Worm (Caenorhabditis elegans) whole organism, L3 larva: Measurements from ENCODE around the gene acs-14.

ENCODE experiments used
- R02D3.7 ChIP-seq: fragments of 150-350 bp; optimal IDR thresholded peaks from 2 replicates; lab custom pipeline; 2014; ENCODE audit warnings: missing biosample characterization, missing genetic modification characterization
- ZK546.5 ChIP-seq: sonication (generic microtip); optimal IDR thresholded peaks from 2 replicates; lab custom pipeline; 2017; ENCODE audit warnings: missing biosample characterization, missing genetic modification characterization
- ama-1 ChIP-seq: fragments of 150-350 bp; optimal IDR thresholded peaks from 2 replicates; lab custom pipeline; 2018
- ceh-28 ChIP-seq: fragments of 150-350 bp; optimal IDR thresholded peaks from 2 replicates; lab custom pipeline; 2014; ENCODE audit warnings: missing biosample characterization, missing genetic modification reagents, missing genetic modification characterization
- ceh-9 ChIP-seq: sonication (generic microtip); optimal IDR thresholded peaks from 2 replicates; lab custom pipeline; 2018; ENCODE audit warnings: missing biosample characterization, missing genetic modification characterization
- daf-12 ChIP-seq: fragments of 150-350 bp; optimal IDR thresholded peaks from 2 replicates; lab custom pipeline; 2014; ENCODE audit warnings: missing biosample characterization, missing genetic modification reagents, missing genetic modification characterization
- egl-27 ChIP-seq: sonication (generic microtip); optimal IDR thresholded peaks from 4 replicates; lab custom pipeline; 2017; ENCODE audit warnings: missing biosample characterization, missing genetic modification reagents, missing genetic modification characterization
- elt-1 ChIP-seq: fragments of 150-350 bp; optimal IDR thresholded peaks from 2 replicates; lab custom pipeline; 2014; ENCODE audit warnings: missing biosample characterization, missing genetic modification characterization
- elt-2 ChIP-seq: sonication (generic microtip); optimal IDR thresholded peaks from 2 replicates; lab custom pipeline; 2016; ENCODE audit warnings: missing genetic modification reagents, mild to moderate bottlenecking, missing genetic modification characterization, missing compliant biosample characterization
- eor-1 ChIP-seq, 2 experiments: fragments of 150-350 bp; optimal IDR thresholded peaks; 2 replicates each; lab custom pipeline; 2014 to 2018; ENCODE audit warnings: missing biosample characterization in 2 of 2, missing genetic modification characterization in 2 of 2
- fkh-10 ChIP-seq: sonication (generic microtip); optimal IDR thresholded peaks from 2 replicates; lab custom pipeline; 2017; ENCODE audit warnings: missing biosample characterization, missing genetic modification reagents, missing genetic modification characterization
- fkh-2 ChIP-seq: fragments of 150-350 bp; optimal IDR thresholded peaks from 2 replicates; lab custom pipeline; 2014; ENCODE audit warnings: missing biosample characterization, missing genetic modification reagents, missing genetic modification characterization
- fos-1 ChIP-seq: fragments of 150-350 bp; optimal IDR thresholded peaks from 2 replicates; lab custom pipeline; 2014; ENCODE audit warnings: missing biosample characterization, missing genetic modification characterization
- jun-1 ChIP-seq: fragments of 150-350 bp; optimal IDR thresholded peaks from 2 replicates; lab custom pipeline; 2014; ENCODE audit warnings: missing biosample characterization, missing genetic modification reagents, missing genetic modification characterization
- lin-15B ChIP-seq: fragments of 150-350 bp; optimal IDR thresholded peaks from 2 replicates; lab custom pipeline; 2014; ENCODE audit warnings: missing biosample characterization, missing genetic modification characterization
- lin-39 ChIP-seq: fragments of 150-350 bp; optimal IDR thresholded peaks from 2 replicates; lab custom pipeline; 2018; ENCODE audit warnings: missing biosample characterization, missing genetic modification reagents, missing genetic modification characterization
- lsy-12 ChIP-seq: sonication (generic microtip); optimal IDR thresholded peaks from 2 replicates; lab custom pipeline; 2016; ENCODE audit warnings: mild to moderate bottlenecking, missing genetic modification characterization, missing compliant biosample characterization
- mdl-1 ChIP-seq: fragments of 150-350 bp; optimal IDR thresholded peaks from 2 replicates; lab custom pipeline; 2014; ENCODE audit warnings: missing biosample characterization, missing genetic modification characterization
- mml-1 ChIP-seq: fragments of 150-350 bp; sonication (generic microtip); optimal IDR thresholded peaks from 3 replicates; lab custom pipeline; 2014; ENCODE audit warnings: missing biosample characterization, missing genetic modification characterization
- nfya-1 ChIP-seq: sonication (generic microtip); optimal IDR thresholded peaks from 2 replicates; lab custom pipeline; 2017; ENCODE audit warnings: missing genetic modification characterization, mild to moderate bottlenecking, missing compliant biosample characterization, antibody characterized with exemption, moderate library complexity; ENCODE audit not compliant: insufficient read depth
- nhr-11 ChIP-seq: fragments of 150-350 bp; optimal IDR thresholded peaks from 2 replicates; lab custom pipeline; 2014; ENCODE audit warnings: missing biosample characterization, missing genetic modification characterization
- nhr-12 ChIP-seq: fragments of 150-350 bp; optimal IDR thresholded peaks from 2 replicates; lab custom pipeline; 2014; ENCODE audit warnings: missing biosample characterization, missing genetic modification characterization
- nhr-237 ChIP-seq: fragments of 150-350 bp; optimal IDR thresholded peaks from 2 replicates; lab custom pipeline; 2014; ENCODE audit warnings: missing biosample characterization, missing genetic modification characterization
- nhr-25 ChIP-seq: sonication (generic microtip); optimal IDR thresholded peaks from 2 replicates; lab custom pipeline; 2017; ENCODE audit warnings: missing biosample characterization, missing genetic modification characterization
- nhr-28 ChIP-seq: fragments of 150-350 bp; optimal IDR thresholded peaks from 2 replicates; lab custom pipeline; 2014; ENCODE audit warnings: missing biosample characterization, missing genetic modification characterization
- nhr-43 ChIP-seq: sonication (generic microtip); optimal IDR thresholded peaks from 2 replicates; lab custom pipeline; 2016; ENCODE audit warnings: mild to moderate bottlenecking, missing genetic modification characterization, missing compliant biosample characterization; ENCODE audit not compliant: poor library complexity, severe bottlenecking
- nhr-67 ChIP-seq: fragments of 150-350 bp; optimal IDR thresholded peaks from 2 replicates; lab custom pipeline; 2014; ENCODE audit warnings: missing biosample characterization, missing genetic modification characterization
- nhr-76 ChIP-seq: fragments of 150-350 bp; sonication (generic microtip); optimal IDR thresholded peaks from 5 replicates; lab custom pipeline; 2014; ENCODE audit warnings: missing biosample characterization, missing genetic modification characterization
- pha-4 ChIP-seq: fragments of 150-350 bp; optimal IDR thresholded peaks from 2 replicates; lab custom pipeline; 2014; ENCODE audit warnings: missing biosample characterization, missing genetic modification reagents, missing genetic modification characterization
- pqm-1 ChIP-seq: fragments of 150-350 bp; optimal IDR thresholded peaks from 2 replicates; lab custom pipeline; 2017; ENCODE audit warnings: missing biosample characterization, missing genetic modification characterization, inconsistent platforms
- sea-2 ChIP-seq: fragments of 150-350 bp; sonication (generic microtip); optimal IDR thresholded peaks from 4 replicates; lab custom pipeline; 2014; ENCODE audit warnings: missing biosample characterization, missing genetic modification reagents, missing genetic modification characterization
- skn-1 ChIP-seq: fragments of 150-350 bp; optimal IDR thresholded peaks from 2 replicates; lab custom pipeline; 2014; ENCODE audit warnings: missing biosample characterization, missing genetic modification characterization
- snpc-4 ChIP-seq: fragments of 150-350 bp; optimal IDR thresholded peaks from 2 replicates; lab custom pipeline; 2014; ENCODE audit warnings: missing biosample characterization, missing genetic modification characterization
- tbx-2 ChIP-seq: sonication (generic microtip); optimal IDR thresholded peaks from 2 replicates; lab custom pipeline; 2016; ENCODE audit warnings: mild to moderate bottlenecking, missing genetic modification characterization, missing compliant biosample characterization
- zag-1 ChIP-seq: fragments of 150-350 bp; optimal IDR thresholded peaks from 2 replicates; lab custom pipeline; 2014; ENCODE audit warnings: missing biosample characterization, missing genetic modification characterization
- ztf-4 ChIP-seq: fragments of 150-350 bp; optimal IDR thresholded peaks from 2 replicates; lab custom pipeline; 2014; ENCODE audit warnings: missing biosample characterization, missing genetic modification characterization

Gene acs-14

DNA sequence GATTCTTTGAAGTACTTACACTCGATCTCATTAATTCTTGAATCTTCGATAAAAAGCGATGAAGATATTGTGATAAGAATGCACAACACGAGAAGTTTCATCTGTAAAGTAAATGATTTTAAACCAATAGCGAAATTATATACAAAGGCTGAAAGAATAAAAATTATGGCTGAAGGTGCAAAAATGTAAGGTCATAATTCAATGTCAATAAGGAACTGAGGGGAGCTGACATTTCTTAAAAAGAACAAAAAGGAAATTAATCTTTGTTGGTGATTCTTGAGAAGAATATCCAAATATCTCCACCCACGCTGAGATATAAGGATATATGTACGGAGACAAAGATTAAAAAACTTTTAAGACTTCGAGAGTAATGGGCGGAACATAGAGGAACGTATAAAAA is 16.2 kb downstream of the acs-14 start, which contains the start of gene C50F4.9:
Gene C50F4.9 (minus strand): TSS at position 101 of the 400 bp plus-strand sequence.
- TF ChIP-seq mdl-1 (tag; lab: Kevin White, UChicago) = no peak
- TF ChIP-seq eor-1 (tag; optimal IDR thresholded peaks at IDR 0.05; lab: Kevin White, UChicago) = no peak
- TF ChIP-seq ZK546.5 = no peak
- TF ChIP-seq nhr-25 (tag; lab: Kevin White, UChicago) = no peak
- no peak for TF ChIP-seq ama-1
- no peak for TF ChIP-seq jun-1
- TF ChIP-seq, all 47 proteins: peak for 0

DNA sequence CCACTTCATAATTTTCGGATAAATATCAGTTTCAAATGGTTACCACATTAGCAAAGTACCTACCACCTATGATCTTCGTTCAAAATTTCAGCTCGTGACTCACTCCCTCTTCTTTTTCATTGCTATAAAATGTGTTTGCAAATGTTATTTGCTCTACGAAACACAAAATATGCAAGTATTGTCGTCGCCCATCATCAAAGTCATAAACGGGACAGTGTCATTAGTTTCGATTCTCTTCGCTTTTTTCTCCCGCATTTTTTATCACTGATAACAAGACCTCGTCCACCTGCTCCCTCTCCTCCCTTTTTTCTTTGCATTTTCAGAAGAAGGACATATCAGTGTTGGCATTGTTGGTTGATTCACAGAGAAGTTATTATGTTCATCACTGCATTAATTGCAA is 18.5 kb downstream of the acs-14 start, which contains the start of gene C50F4.1:
Gene C50F4.1 (plus strand): TSS at position 324 of the 400 bp plus-strand sequence.
- TF ChIP-seq pqm-1 (tag; lab: Kevin White, UChicago) (peak; percentile 80), sea-2 (GFP tag; lab: Kevin White, UChicago) (no peak), lin-39 (tag; lab: Kevin White, UChicago) (no peak), nfya-1 (tag; lab: Kevin White, UChicago) (no peak), nhr-67 (no peak), fos-1 (no peak), elt-2 (tag; lab: Kevin White, UChicago) (peak; percentile 79)

DNA sequence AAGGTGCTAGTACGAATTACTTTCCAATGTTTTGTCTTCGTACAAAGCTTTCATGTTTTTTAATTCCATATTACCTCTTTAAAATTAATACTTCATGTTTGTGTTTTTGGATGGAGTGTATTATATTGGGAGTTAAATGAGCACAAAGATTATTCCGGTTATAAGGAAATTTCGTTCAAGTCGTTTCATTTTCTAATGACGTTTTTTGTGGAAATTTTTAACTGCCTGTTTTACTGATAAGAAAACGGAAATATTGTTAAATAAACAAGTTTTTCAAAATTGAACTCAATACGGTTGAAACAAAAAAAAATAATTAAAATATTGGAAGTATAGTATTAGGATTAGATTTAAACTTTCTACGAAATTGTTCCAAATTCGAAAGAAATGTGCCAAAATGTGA is 19.4 kb downstream of the acs-14 start:
- TF ChIP-seq nhr-12 (tag; lab: Kevin White, UChicago) (no peak), lin-15B (tag; lab: Kevin White, UChicago) (no peak), jun-1 (no peak), elt-2 (tag; lab: Kevin White, UChicago) (peak; percentile 56), nhr-11 (no peak), nhr-76 (tag; lab: Kevin White, UChicago) (no peak), daf-12 (tag; lab: Kevin White, UChicago) (no peak), mdl-1 (tag; lab: Kevin White, UChicago) (no peak), nhr-43 (no peak), zag-1 (no peak), pqm-1 (tag; lab: Kevin White, UChicago) (peak; percentile 59), lsy-12 (tag; lab: Kevin White, UChicago) (no peak), snpc-4 (tag; lab: Kevin White, UChicago) (no peak)

DNA sequence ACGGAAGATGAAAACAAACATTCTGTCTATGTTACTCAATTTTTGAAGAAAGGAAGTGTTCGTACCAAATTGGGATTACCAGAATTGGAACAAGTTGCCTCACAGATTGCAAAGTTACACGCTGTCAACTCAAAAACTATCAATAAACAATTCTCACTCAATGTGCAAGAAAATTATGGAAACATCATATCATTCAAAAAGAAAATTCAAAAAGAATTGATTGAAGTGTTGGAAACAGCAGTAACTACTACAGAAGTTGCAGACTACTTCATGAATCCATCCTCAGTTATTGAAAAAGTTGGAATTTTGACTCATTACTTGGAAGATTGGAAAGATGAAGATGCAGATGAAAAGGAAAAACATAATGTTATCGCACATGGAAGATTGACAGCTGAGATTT is 20.1 kb downstream of the acs-14 start:
- TF ChIP-seq elt-1 (no peak), nfya-1 (tag; lab: Kevin White, UChicago) (no peak), ceh-28 (no peak), skn-1 (tag; lab: Kevin White, UChicago) (no peak), tbx-2 (tag; lab: Kevin White, UChicago) (no peak), nhr-28 (tag; lab: Kevin White, UChicago) (no peak), R02D3.7 (no peak), jun-1 (no peak), nhr-237 (tag; lab: Kevin White, UChicago) (no peak), fkh-10 (GFP tag; lab: Kevin White, UChicago) (no peak), egl-27 (no peak), mml-1 (no peak), nhr-43 (no peak), fkh-2 (no peak), ztf-4 (no peak), snpc-4 (tag; lab: Kevin White, UChicago) (no peak)

DNA sequence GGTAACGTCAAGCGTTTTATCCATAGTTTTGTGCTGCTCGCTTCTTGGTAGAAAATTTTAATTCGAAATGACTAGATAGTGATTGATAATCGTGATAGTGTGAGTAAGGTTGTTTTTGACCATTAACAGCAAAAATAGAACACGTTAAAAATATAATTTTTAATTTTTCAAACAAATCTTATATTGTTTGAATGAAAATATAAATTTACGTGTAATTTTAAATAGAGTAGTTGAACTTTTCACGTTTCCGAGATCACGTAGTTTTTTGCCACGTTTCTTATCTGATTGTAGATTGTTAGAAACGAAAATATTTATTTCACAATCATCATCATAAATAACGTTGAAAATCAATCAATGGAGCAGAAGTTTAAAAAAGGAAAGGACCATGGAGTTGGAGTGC is 23.5 kb downstream of the acs-14 start, which contains the start of the genes C50F4.10 and pfk-1.2:
Gene C50F4.10 (minus strand): TSS at position 101 of the 400 bp plus-strand sequence.
Gene pfk-1.2 (plus strand): TSS at position 325 of the 400 bp plus-strand sequence.
- no peak for TF ChIP-seq ama-1
- no peak for TF ChIP-seq elt-1
- no peak for TF ChIP-seq skn-1 (tag; lab: Kevin White, UChicago)
- no peak for TF ChIP-seq ceh-9 (tag; lab: Kevin White, UChicago)
- no peak for TF ChIP-seq pha-4 (tag; lab: Kevin White, UChicago)
